Fruit fly (Drosophila melanogaster) whole organism, embryonic: ENCODE data around the gene Slob.

Source experiments
- Adf1 ChIP-seq: fragments of 200-800 bp; sonication (Bioruptor generic); IDR thresholded peaks from 2 replicates; pipeline ENCODE4 v1.3.6; 2022; ENCODE audit warnings: missing biosample characterization, missing genetic modification characterization
- CG10321 ChIP-seq: fragments of 200-800 bp; sonication (Bioruptor generic); IDR thresholded peaks from 2 replicates; pipeline ENCODE4 v1.3.6; 2022; ENCODE audit warnings: missing biosample characterization, missing genetic modification characterization
- CG13287 ChIP-seq: fragments of 200-800 bp; sonication (Bioruptor generic); IDR thresholded peaks from 2 replicates; pipeline ENCODE4 v1.3.6; 2022; ENCODE audit warnings: missing biosample characterization, missing genetic modification characterization; ENCODE audit not compliant: partially characterized antibody
- CG13296 ChIP-seq: fragments of 200-800 bp; sonication (Bioruptor generic); optimal IDR thresholded peaks from 3 replicates; lab custom pipeline; 2018; ENCODE audit warnings: missing biosample characterization, mild to moderate bottlenecking, missing genetic modification characterization
- CG14710 ChIP-seq: fragments of 200-800 bp; sonication (Bioruptor generic); optimal IDR thresholded peaks from 3 replicates; lab custom pipeline; 2019; ENCODE audit warnings: missing biosample characterization, mild to moderate bottlenecking, missing genetic modification characterization, moderate library complexity
- CG15011 ChIP-seq: fragments of 200-800 bp; sonication (Bioruptor generic); optimal IDR thresholded peaks from 3 replicates; lab custom pipeline; 2018; ENCODE audit warnings: missing biosample characterization, mild to moderate bottlenecking, missing genetic modification characterization
- CG15269 ChIP-seq: fragments of 200-800 bp; sonication (Bioruptor generic); optimal IDR thresholded peaks from 2 replicates; lab custom pipeline; 2018; ENCODE audit warnings: missing biosample characterization, mild to moderate bottlenecking, missing genetic modification characterization, moderate library complexity
- CG15696 ChIP-seq: fragments of 200-800 bp; sonication (Bioruptor generic); optimal IDR thresholded peaks from 2 replicates; lab custom pipeline; 2019; ENCODE audit warnings: missing biosample characterization, mild to moderate bottlenecking, missing genetic modification characterization, moderate library complexity
- CG17912 ChIP-seq: fragments of 200-800 bp; sonication (Bioruptor generic); optimal IDR thresholded peaks from 2 replicates; lab custom pipeline; 2018; ENCODE audit warnings: missing biosample characterization, mild to moderate bottlenecking, missing genetic modification characterization
- CG18262 ChIP-seq: fragments of 200-800 bp; optimal IDR thresholded peaks from 3 replicates; lab custom pipeline; 2019; ENCODE audit warnings: missing biosample characterization, mild to moderate bottlenecking, missing genetic modification characterization, moderate library complexity
- CG4282 ChIP-seq: fragments of 200-800 bp; sonication (Bioruptor generic); optimal IDR thresholded peaks from 2 replicates; lab custom pipeline; 2016; ENCODE audit warnings: missing biosample characterization, missing genetic modification characterization
- CG7271 ChIP-seq: fragments of 200-800 bp; sonication (Bioruptor generic); optimal IDR thresholded peaks from 2 replicates; lab custom pipeline; 2018; ENCODE audit warnings: missing biosample characterization, mild to moderate bottlenecking, missing genetic modification characterization, moderate library complexity
- CG7786 ChIP-seq: fragments of 200-800 bp; sonication (Bioruptor generic); optimal IDR thresholded peaks from 2 replicates; lab custom pipeline; 2016; ENCODE audit warnings: missing biosample characterization, missing genetic modification characterization
- CG7839 ChIP-seq: fragments of 200-800 bp; sonication (Bioruptor generic); optimal IDR thresholded peaks from 3 replicates; lab custom pipeline; 2018; ENCODE audit warnings: missing biosample characterization, mild to moderate bottlenecking, missing genetic modification characterization, moderate library complexity
- CG8290 ChIP-seq, 3 experiments: fragments of 200-800 bp; sonication (Bioruptor generic); optimal IDR thresholded peaks; 2 replicates each; lab custom pipeline; 2016 to 2019; ENCODE audit warnings: missing biosample characterization in 3 of 3, missing genetic modification characterization in 3 of 3, mild to moderate bottlenecking in 2 of 3, moderate library complexity in 1 of 3
- D ChIP-seq, 2 experiments: fragments of 200-800 bp in 1 of 2; fragments of >200 bp in 1 of 2; sonication (Bioruptor generic) in 1 of 2; optimal IDR thresholded peaks; 2 replicates in 1 of 2; 3 replicates in 1 of 2; lab custom pipeline; 2017; ENCODE audit warnings: mild to moderate bottlenecking in 1 of 2, missing biosample characterization in 1 of 2, missing genetic modification characterization in 1 of 2, missing genetic modification reagents in 1 of 2
- Deaf1 ChIP-seq: fragments of 200-800 bp; optimal IDR thresholded peaks from 3 replicates; lab custom pipeline; 2019; ENCODE audit warnings: missing biosample characterization, mild to moderate bottlenecking, missing genetic modification characterization, moderate library complexity
- Doc2 ChIP-seq: fragments of 200-800 bp; sonication (Bioruptor generic); IDR thresholded peaks from 2 replicates; pipeline ENCODE4 v1.3.6; 2022; ENCODE audit warnings: missing biosample characterization, missing genetic modification characterization
- HLH4C ChIP-seq: fragments of 200-800 bp; sonication (Bioruptor generic); IDR thresholded peaks from 3 replicates; pipeline ENCODE4 v1.3.6; 2022; ENCODE audit warnings: missing biosample characterization, missing genetic modification characterization; ENCODE audit not compliant: partially characterized antibody
- MESR4 ChIP-seq: fragments of 200-800 bp; sonication (Bioruptor generic); optimal IDR thresholded peaks from 2 replicates; lab custom pipeline; 2018; ENCODE audit warnings: missing biosample characterization, mild to moderate bottlenecking, missing genetic modification characterization, moderate library complexity
- Med ChIP-seq: fragments of 200-800 bp; sonication (Bioruptor generic); peaks from one replicate; lab custom pipeline; 2016; ENCODE audit warnings: missing biosample characterization, missing genetic modification characterization, mild to moderate bottlenecking, inconsistent platforms, moderate library complexity
- Myb ChIP-seq: fragments of 200-800 bp; sonication (Bioruptor generic); optimal IDR thresholded peaks from 2 replicates; lab custom pipeline; 2016; ENCODE audit warnings: missing biosample characterization, missing genetic modification characterization
- Rx ChIP-seq: fragments of 200-800 bp; sonication (Bioruptor generic); IDR thresholded peaks from 2 replicates; pipeline ENCODE4 v1.3.6; 2022; ENCODE audit warnings: missing biosample characterization, missing genetic modification characterization
- Taf1 ChIP-seq: fragments of 200-800 bp; sonication (Bioruptor generic); IDR thresholded peaks from 2 replicates; pipeline ENCODE4 v1.3.6; 2022; ENCODE audit warnings: missing biosample characterization, missing genetic modification characterization
- ab ChIP-seq: fragments of 200-800 bp; sonication (Bioruptor generic); optimal IDR thresholded peaks from 2 replicates; lab custom pipeline; 2016; ENCODE audit warnings: missing biosample characterization, missing genetic modification characterization
- al ChIP-seq: fragments of 200-800 bp; sonication (Bioruptor generic); IDR thresholded peaks from 2 replicates; pipeline ENCODE4 v1.3.6; 2022; ENCODE audit warnings: missing biosample characterization, missing genetic modification characterization
- amos ChIP-seq: fragments of 200-800 bp; sonication (Bioruptor generic); IDR thresholded peaks from 2 replicates; pipeline ENCODE4 v1.3.6; 2022; ENCODE audit warnings: missing biosample characterization, missing genetic modification characterization; ENCODE audit not compliant: partially characterized antibody
- ato ChIP-seq: fragments of 200-800 bp; sonication (Bioruptor generic); IDR thresholded peaks from 2 replicates; pipeline ENCODE4 v1.3.6; 2022; ENCODE audit warnings: missing biosample characterization, missing genetic modification characterization; ENCODE audit not compliant: partially characterized antibody
- br ChIP-seq: fragments of >200 bp; optimal IDR thresholded peaks from 2 replicates; lab custom pipeline; 2017
- cad ChIP-seq: fragments of >200 bp; optimal IDR thresholded peaks from 2 replicates; lab custom pipeline; 2017; ENCODE audit warnings: missing biosample characterization, missing genetic modification characterization
- chm ChIP-seq: fragments of 200-800 bp; sonication (Bioruptor generic); IDR thresholded peaks from 2 replicates; pipeline ENCODE4 v1.3.6; 2022; ENCODE audit warnings: missing biosample characterization, missing genetic modification characterization
- dpn ChIP-seq, 2 experiments: fragments of 200-800 bp; sonication (Bioruptor generic); optimal IDR thresholded peaks; 3 replicates each; lab custom pipeline; 2016; ENCODE audit warnings: missing biosample characterization in 2 of 2, missing genetic modification characterization in 2 of 2
- esg ChIP-seq: fragments of 200-800 bp; sonication (Bioruptor generic); conservative IDR thresholded peaks from 2 replicates; pipeline ENCODE4 v1.3.6; 2022; ENCODE audit warnings: missing biosample characterization, missing genetic modification characterization
- eve ChIP-seq, 2 experiments: fragments of >200 bp; optimal IDR thresholded peaks; 2 replicates each; lab custom pipeline; 2017; ENCODE audit warnings: missing biosample characterization in 2 of 2, missing genetic modification characterization in 2 of 2
- kah ChIP-seq: fragments of 200-800 bp; sonication (Bioruptor generic); optimal IDR thresholded peaks from 2 replicates; lab custom pipeline; 2018; ENCODE audit warnings: missing biosample characterization, mild to moderate bottlenecking, missing genetic modification characterization
- ken ChIP-seq: fragments of 200-800 bp; sonication (Bioruptor generic); IDR thresholded peaks from 3 replicates; pipeline ENCODE4 v1.3.6; 2022; ENCODE audit warnings: missing biosample characterization, missing genetic modification characterization
- lola ChIP-seq, 3 experiments: fragments of >200 bp in 2 of 3; fragments of 200-800 bp in 1 of 3; sonication (Bioruptor generic) in 1 of 3; optimal IDR thresholded peaks; 2 replicates each; lab custom pipeline; 2017 to 2019; ENCODE audit warnings: missing biosample characterization in 3 of 3, missing genetic modification characterization in 3 of 3, mild to moderate bottlenecking in 1 of 3, moderate library complexity in 1 of 3
- mld ChIP-seq: fragments of 200-800 bp; sonication (Bioruptor generic); IDR thresholded peaks from 3 replicates; pipeline ENCODE4 v1.3.6; 2022; ENCODE audit warnings: missing biosample characterization, missing genetic modification characterization; ENCODE audit not compliant: partially characterized antibody
- pita ChIP-seq: fragments of 200-800 bp; sonication (Bioruptor generic); optimal IDR thresholded peaks from 2 replicates; lab custom pipeline; 2017; ENCODE audit warnings: missing biosample characterization, mild to moderate bottlenecking, missing genetic modification characterization
- psq ChIP-seq: fragments of 200-800 bp; sonication (Bioruptor generic); optimal IDR thresholded peaks from 2 replicates; lab custom pipeline; 2017; ENCODE audit warnings: missing biosample characterization, missing genetic modification characterization
- seq ChIP-seq: fragments of 200-800 bp; sonication (Bioruptor generic); IDR thresholded peaks from 2 replicates; pipeline ENCODE4 v1.3.6; 2022; ENCODE audit warnings: missing biosample characterization, missing genetic modification characterization
- slbo ChIP-seq: fragments of 200-800 bp; sonication (Bioruptor generic); IDR thresholded peaks from 2 replicates; pipeline ENCODE4 v1.3.6; 2022; ENCODE audit warnings: missing biosample characterization, missing genetic modification characterization
- sqz ChIP-seq: fragments of 200-800 bp; sonication (Bioruptor generic); optimal IDR thresholded peaks from 3 replicates; lab custom pipeline; 2018; ENCODE audit warnings: missing biosample characterization, mild to moderate bottlenecking, missing genetic modification characterization
- stc ChIP-seq: fragments of 200-800 bp; sonication (Bioruptor generic); IDR thresholded peaks from 2 replicates; pipeline ENCODE4 v1.3.6; 2022; ENCODE audit warnings: missing biosample characterization, missing genetic modification characterization
- tap ChIP-seq: fragments of 200-800 bp; optimal IDR thresholded peaks from 3 replicates; lab custom pipeline; 2019; ENCODE audit warnings: missing biosample characterization, mild to moderate bottlenecking, missing genetic modification characterization, moderate library complexity
- trem ChIP-seq: fragments of 200-800 bp; optimal IDR thresholded peaks from 3 replicates; lab custom pipeline; 2019; ENCODE audit warnings: missing biosample characterization, mild to moderate bottlenecking, missing genetic modification characterization, moderate library complexity
- vvl ChIP-seq: fragments of 200-800 bp; sonication (Bioruptor generic); IDR thresholded peaks from 2 replicates; pipeline ENCODE4 v1.3.6; 2022; ENCODE audit warnings: missing biosample characterization, missing genetic modification characterization
- zen ChIP-seq: fragments of 200-800 bp; sonication (Bioruptor generic); optimal IDR thresholded peaks from 3 replicates; lab custom pipeline; 2018; ENCODE audit warnings: missing biosample characterization, mild to moderate bottlenecking, missing genetic modification characterization, moderate library complexity
- zf30C ChIP-seq: fragments of 200-800 bp; sonication (Bioruptor generic); optimal IDR thresholded peaks from 3 replicates; lab custom pipeline; 2018; ENCODE audit warnings: missing biosample characterization, mild to moderate bottlenecking, missing genetic modification characterization

Gene Slob

dm6 chr2L:7624096-7624843 is 50.6 kb downstream of the Slob start (continued):
- TF ChIP-seq cad (GFP tag; lab: Kevin White, UChicago) (peak; percentile 24), trem (tag; lab: Kevin White, UChicago) (peak; percentile 19), CG13296 (no peak), seq (GFP tag; lab: Robert Waterston, UW) (no peak), CG7786 (GFP tag; lab: Kevin White, UChicago) (no peak), CG14710 (tag; lab: Kevin White, UChicago) (peak; percentile 8), CG4282 (GFP tag; lab: Kevin White, UChicago) (no peak), esg (GFP tag; lab: Robert Waterston, UW) (no peak), psq (no peak), sqz (no peak), CG13287 (no peak), pita (GFP tag; lab: Kevin White, UChicago) (no peak), CG15696 (tag; lab: Kevin White, UChicago) (peak; percentile 33), amos (no peak), mld (GFP tag; lab: Robert Waterston, UW) (no peak), dpn (GFP tag; optimal IDR thresholded peaks at IDR 0.05; lab: Kevin White, UChicago) (no peak), HLH4C (GFP tag; lab: Robert Waterston, UW) (no peak), Deaf1 (no peak), D (optimal IDR thresholded peaks at IDR 0.05; lab: Kevin White, UChicago) (no peak), D (GFP tag; optimal IDR thresholded peaks at IDR 0.05; lab: Kevin White, UChicago) (no peak), stc (no peak), CG17912 (GFP tag; lab: Kevin White, UChicago) (no peak), eve (GFP tag; optimal IDR thresholded peaks at IDR 0.05; lab: Kevin White, UChicago) (no peak), ab (GFP tag; lab: Kevin White, UChicago) (no peak), al (GFP tag; lab: Robert Waterston, UW) (no peak), kah (GFP tag; lab: Kevin White, UChicago) (no peak), zen (tag; lab: Kevin White, UChicago) (peak; percentile 58), chm (no peak), Med (GFP tag; lab: Kevin White, UChicago) (peak; percentile 6), CG8290 (GFP tag; optimal IDR thresholded peaks at IDR 0.05; lab: Kevin White, UChicago) (no peak), CG8290 (tag; optimal IDR thresholded peaks at IDR 0.05; lab: Kevin White, UChicago) (no peak), Doc2 (GFP tag; lab: Robert Waterston, UW) (no peak), slbo (GFP tag; lab: Robert Waterston, UW) (no peak), CG18262 (tag; lab: Kevin White, UChicago) (peak; percentile 47), CG15269 (tag; lab: Kevin White, UChicago) (no peak), MESR4 (GFP tag; lab: Kevin White, UChicago) (no peak), ken (GFP tag; lab: Robert Waterston, UW) (no peak), Myb (GFP tag; lab: Kevin White, UChicago) (no peak), CG7839 (tag; lab: Kevin White, UChicago) (peak; percentile 25), br (lab: Kevin White, UChicago) (no peak), Rx (GFP tag; lab: Robert Waterston, UW) (no peak), lola (GFP tag; optimal IDR thresholded peaks at IDR 0.05; lab: Kevin White, UChicago) (peak in 1 of 3 experiments; percentile 69), Adf1 (no peak), zf30C (GFP tag; lab: Kevin White, UChicago) (peak; percentile 64), ato (GFP tag; lab: Robert Waterston, UW) (no peak), Taf1 (GFP tag; lab: Robert Waterston, UW) (no peak), vvl (GFP tag; lab: Robert Waterston, UW) (0 out of 2 replicates have a peak, but pooled peaks have one; percentile 11), tap (tag; lab: Kevin White, UChicago) (no peak), CG15011 (GFP tag; lab: Kevin White, UChicago) (no peak), CG7271 (tag; lab: Kevin White, UChicago) (peak; percentile 11), CG10321 (GFP tag; lab: Robert Waterston, UW) (no peak)
